Worm (Caenorhabditis elegans) whole organism, L2 larva: ENCODE data around the gene C08G9.2.
A peak's percentile ranks its signal among the peaks of the same experiment; 100 is the strongest.
"Not testable (repeated sequence)": the region's sequence is repeated elsewhere in the genome, so short reads cannot be mapped to it uniquely, and the experiment has no call there.

Experiments
- C34F6.9 ChIP-seq: fragments of 150-350 bp; optimal IDR thresholded peaks from 2 replicates; lab custom pipeline; 2014; ENCODE audit warnings: missing biosample characterization, missing genetic modification characterization
- F13H6.1 ChIP-seq: sonication (generic microtip); optimal IDR thresholded peaks from 2 replicates; lab custom pipeline; 2016; ENCODE audit warnings: missing genetic modification characterization, missing compliant biosample characterization
- R02D3.7 ChIP-seq: fragments of 150-350 bp; optimal IDR thresholded peaks from 2 replicates; lab custom pipeline; 2014; ENCODE audit warnings: missing biosample characterization, missing genetic modification characterization
- Y55F3AM.14 ChIP-seq: fragments of 200-800 bp; sonication (Bioruptor generic); optimal IDR thresholded peaks from 2 replicates; lab custom pipeline; 2018; ENCODE audit warnings: mild to moderate bottlenecking, missing genetic modification characterization, missing compliant biosample characterization
- ZK546.5 ChIP-seq: sonication (generic microtip); optimal IDR thresholded peaks from 2 replicates; lab custom pipeline; 2017; ENCODE audit warnings: missing biosample characterization, missing genetic modification characterization
- alr-1 ChIP-seq: fragments of 150-350 bp; optimal IDR thresholded peaks from 2 replicates; lab custom pipeline; 2014; ENCODE audit warnings: missing biosample characterization, missing genetic modification characterization
- aly-2 ChIP-seq: fragments of 150-350 bp; optimal IDR thresholded peaks from 2 replicates; lab custom pipeline; 2014; ENCODE audit warnings: missing biosample characterization, missing genetic modification characterization
- ama-1 ChIP-seq: fragments of 150-350 bp; optimal IDR thresholded peaks from 2 replicates; lab custom pipeline; 2018; ENCODE audit warnings: inconsistent platforms
- blmp-1 ChIP-seq: sonication (generic microtip); optimal IDR thresholded peaks from 2 replicates; lab custom pipeline; 2017; ENCODE audit warnings: missing genetic modification characterization, mild to moderate bottlenecking, missing compliant biosample characterization, antibody characterized with exemption, moderate library complexity; ENCODE audit not compliant: insufficient read depth
- ceh-16 ChIP-seq: fragments of 150-350 bp; optimal IDR thresholded peaks from 2 replicates; lab custom pipeline; 2014; ENCODE audit warnings: missing biosample characterization, missing genetic modification characterization
- ceh-82 ChIP-seq: fragments of 150-350 bp; optimal IDR thresholded peaks from 2 replicates; lab custom pipeline; 2014; ENCODE audit warnings: missing biosample characterization, missing genetic modification characterization
- crh-2 ChIP-seq: sonication (generic microtip); optimal IDR thresholded peaks from 2 replicates; lab custom pipeline; 2017; ENCODE audit warnings: missing biosample characterization, missing genetic modification characterization
- dmd-4 ChIP-seq: sonication (generic microtip); optimal IDR thresholded peaks from 2 replicates; lab custom pipeline; 2017; ENCODE audit warnings: missing biosample characterization, missing genetic modification characterization
- egl-27 ChIP-seq: sonication (generic microtip); optimal IDR thresholded peaks from 3 replicates; lab custom pipeline; 2017; ENCODE audit warnings: missing biosample characterization, missing genetic modification reagents, missing genetic modification characterization
- elt-1 ChIP-seq: fragments of 150-350 bp; optimal IDR thresholded peaks from 2 replicates; lab custom pipeline; 2014; ENCODE audit warnings: missing biosample characterization, missing genetic modification characterization
- elt-3 ChIP-seq: sonication (generic microtip); optimal IDR thresholded peaks from 2 replicates; lab custom pipeline; 2017; ENCODE audit warnings: missing biosample characterization, missing genetic modification characterization
- fos-1 ChIP-seq: fragments of 150-350 bp; optimal IDR thresholded peaks from 2 replicates; lab custom pipeline; 2014; ENCODE audit warnings: missing biosample characterization, missing genetic modification characterization
- gmeb-1 ChIP-seq: fragments of 150-350 bp; optimal IDR thresholded peaks from 2 replicates; lab custom pipeline; 2014; ENCODE audit warnings: missing biosample characterization, missing genetic modification characterization
- lin-11 ChIP-seq: fragments of 150-350 bp; sonication (generic microtip); optimal IDR thresholded peaks from 2 replicates; lab custom pipeline; 2014; ENCODE audit warnings: missing biosample characterization, missing genetic modification characterization, inconsistent platforms, mixed read lengths
- lin-13 ChIP-seq: fragments of 150-350 bp; optimal IDR thresholded peaks from 2 replicates; lab custom pipeline; 2014; ENCODE audit warnings: missing biosample characterization, missing genetic modification reagents, missing genetic modification characterization
- lin-39 ChIP-seq: fragments of 150-350 bp; optimal IDR thresholded peaks from 2 replicates; lab custom pipeline; 2014; ENCODE audit warnings: missing biosample characterization, missing genetic modification reagents, missing genetic modification characterization
- lsy-2 ChIP-seq, 2 experiments: fragments of 150-350 bp in 1 of 2; sonication (generic microtip) in 1 of 2; optimal IDR thresholded peaks; 2 replicates each; lab custom pipeline; 2014 to 2017; ENCODE audit warnings: missing biosample characterization in 2 of 2, missing genetic modification characterization in 2 of 2
- mab-5 ChIP-seq: fragments of 150-350 bp; optimal IDR thresholded peaks from 2 replicates; lab custom pipeline; 2014; ENCODE audit warnings: missing biosample characterization, missing genetic modification characterization
- mbf-1 ChIP-seq: sonication (generic microtip); optimal IDR thresholded peaks from 2 replicates; lab custom pipeline; 2017; ENCODE audit warnings: missing biosample characterization, missing genetic modification characterization
- mdl-1 ChIP-seq, 2 experiments: fragments of 150-350 bp in 1 of 2; sonication (generic microtip) in 1 of 2; optimal IDR thresholded peaks; 2 replicates each; lab custom pipeline; 2017; ENCODE audit warnings: missing biosample characterization in 2 of 2, missing genetic modification characterization in 2 of 2
- nhr-10 ChIP-seq: sonication (generic microtip); optimal IDR thresholded peaks from 2 replicates; lab custom pipeline; 2017; ENCODE audit warnings: missing biosample characterization, missing genetic modification characterization
- nhr-11 ChIP-seq: fragments of 150-350 bp; optimal IDR thresholded peaks from 2 replicates; lab custom pipeline; 2014; ENCODE audit warnings: missing biosample characterization, missing genetic modification characterization
- nhr-12 ChIP-seq: fragments of 150-350 bp; optimal IDR thresholded peaks from 2 replicates; lab custom pipeline; 2014; ENCODE audit warnings: missing biosample characterization, missing genetic modification characterization
- nhr-129 ChIP-seq: fragments of 150-350 bp; optimal IDR thresholded peaks from 2 replicates; lab custom pipeline; 2014; ENCODE audit warnings: missing biosample characterization, missing genetic modification characterization
- nhr-21 ChIP-seq: fragments of 150-350 bp; optimal IDR thresholded peaks from 2 replicates; lab custom pipeline; 2014; ENCODE audit warnings: missing biosample characterization, missing genetic modification characterization
- nhr-23 ChIP-seq: fragments of 150-350 bp; optimal IDR thresholded peaks from 2 replicates; lab custom pipeline; 2014; ENCODE audit warnings: missing biosample characterization, missing genetic modification reagents, missing genetic modification characterization
- nhr-237 ChIP-seq: fragments of 150-350 bp; optimal IDR thresholded peaks from 2 replicates; lab custom pipeline; 2014; ENCODE audit warnings: missing biosample characterization, missing genetic modification characterization
- nhr-25 ChIP-seq: fragments of 150-350 bp; sonication (generic microtip); optimal IDR thresholded peaks from 3 replicates; lab custom pipeline; 2014; ENCODE audit warnings: missing biosample characterization, missing genetic modification characterization
- nhr-6 ChIP-seq: fragments of 150-350 bp; optimal IDR thresholded peaks from 2 replicates; lab custom pipeline; 2014; ENCODE audit warnings: missing biosample characterization, missing genetic modification characterization
- nhr-77 ChIP-seq: fragments of 150-350 bp; optimal IDR thresholded peaks from 2 replicates; lab custom pipeline; 2014; ENCODE audit warnings: missing biosample characterization, missing genetic modification characterization
- peb-1 ChIP-seq: fragments of 150-350 bp; optimal IDR thresholded peaks from 2 replicates; lab custom pipeline; 2014; ENCODE audit warnings: missing biosample characterization, missing genetic modification characterization
- sem-4 ChIP-seq: fragments of 150-350 bp; optimal IDR thresholded peaks from 2 replicates; lab custom pipeline; 2014; ENCODE audit warnings: missing biosample characterization, missing genetic modification reagents, missing genetic modification characterization
- skn-1 ChIP-seq: sonication (generic microtip); optimal IDR thresholded peaks from 2 replicates; lab custom pipeline; 2017; ENCODE audit warnings: missing biosample characterization, missing genetic modification characterization
- sma-3 ChIP-seq: sonication (generic microtip); optimal IDR thresholded peaks from 2 replicates; lab custom pipeline; 2016; ENCODE audit warnings: missing genetic modification reagents, missing genetic modification characterization, missing compliant biosample characterization
- sma-9 ChIP-seq, 2 experiments: fragments of 150-350 bp in 1 of 2; sonication (generic microtip) in 1 of 2; optimal IDR thresholded peaks; 2 replicates each; lab custom pipeline; 2014 to 2016; ENCODE audit warnings: missing genetic modification characterization in 2 of 2, mild to moderate bottlenecking in 1 of 2, missing biosample characterization in 1 of 2, missing compliant biosample characterization in 1 of 2, missing genetic modification reagents in 1 of 2, moderate library complexity in 1 of 2
- snpc-4 ChIP-seq: fragments of 150-350 bp; optimal IDR thresholded peaks from 2 replicates; lab custom pipeline; 2014; ENCODE audit warnings: missing biosample characterization, missing genetic modification characterization
- unc-39 ChIP-seq: fragments of 150-350 bp; optimal IDR thresholded peaks from 2 replicates; lab custom pipeline; 2014; ENCODE audit warnings: missing biosample characterization, missing genetic modification characterization
- unc-55 ChIP-seq: fragments of 150-350 bp; sonication (generic microtip); optimal IDR thresholded peaks from 3 replicates; lab custom pipeline; 2014; ENCODE audit warnings: missing biosample characterization, missing genetic modification reagents, missing genetic modification characterization
- unc-62 ChIP-seq: fragments of 150-350 bp; optimal IDR thresholded peaks from 2 replicates; lab custom pipeline; 2014; ENCODE audit warnings: missing biosample characterization, missing genetic modification reagents, missing genetic modification characterization
- zag-1 ChIP-seq: fragments of 150-350 bp; optimal IDR thresholded peaks from 2 replicates; lab custom pipeline; 2014; ENCODE audit warnings: missing biosample characterization, missing genetic modification characterization
- ztf-1 ChIP-seq: fragments of 200-800 bp; sonication (Bioruptor generic); conservative IDR thresholded peaks from 2 replicates; pipeline ENCODE4 v1.3.6; 2022; ENCODE audit warnings: missing genetic modification characterization, missing compliant biosample characterization
- ztf-11 ChIP-seq: sonication (generic microtip); optimal IDR thresholded peaks from 2 replicates; lab custom pipeline; 2017; ENCODE audit warnings: missing biosample characterization, missing genetic modification characterization
- ztf-4 ChIP-seq: fragments of 150-350 bp; optimal IDR thresholded peaks from 2 replicates; lab custom pipeline; 2014; ENCODE audit warnings: missing biosample characterization, missing genetic modification characterization

Gene C08G9.2

DNA sequence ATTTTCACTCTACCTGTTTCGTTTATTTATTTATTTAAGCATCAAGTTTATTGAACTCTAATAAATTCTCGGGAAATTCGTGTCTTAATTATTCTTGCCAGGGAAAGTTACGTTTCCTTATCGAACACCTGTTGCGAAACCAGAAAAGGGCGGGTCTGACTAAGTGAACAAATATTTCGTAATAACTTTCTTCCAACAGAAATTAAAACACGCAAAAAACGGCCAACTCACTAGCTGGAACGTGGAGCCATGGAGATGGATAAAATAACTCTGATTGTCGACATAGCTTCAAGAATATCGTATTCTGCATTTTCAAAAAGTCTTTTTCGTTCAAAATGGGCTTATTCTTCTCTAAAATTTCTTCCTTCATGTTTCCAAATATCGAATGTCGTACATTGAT lies 38.2 kb downstream of the C08G9.2 start, which contains the start of gene warf-1:
TSS of gene warf-1 (plus strand) at position 209 of the 400 bp plus-strand sequence.
- TF ChIP-seq nhr-23, skn-1, lin-11 (tag; lab: Kevin White, UChicago): not testable (repeated sequence)
- TF ChIP-seq, all 48 proteins: peak for 0; not testable (repeated sequence) for 48

ce11 chrIV:7633020-7633419 lies 39.8 kb downstream of the C08G9.2 start, which contains the start of gene plp-1:
Gene plp-1 (plus strand): TSS chrIV:7633360.
- TF ChIP-seq ztf-4 (tag; lab: Kevin White, UChicago) (no peak), ceh-16 (tag; lab: Kevin White, UChicago) (no peak), nhr-23 (tag; lab: Kevin White, UChicago) (no peak), sma-3 (GFP tag; lab: Kevin White, UChicago) (no peak), ztf-11 (tag; lab: Kevin White, UChicago) (no peak), nhr-129 (tag; lab: Kevin White, UChicago) (peak; percentile 89), mab-5 (tag; lab: Kevin White, UChicago) (peak; percentile 18)

ce11 chrIV:7632535-7632934 lies 40.2 kb downstream of the C08G9.2 start, which contains the start of gene F45E4.6:
Gene F45E4.6 (minus strand): TSS chrIV:7632548.
- TF ChIP-seq nhr-237 (tag; lab: Kevin White, UChicago) (no peak), Y55F3AM.14 (GFP tag; lab: Kevin White, UChicago) (no peak), crh-2 (peak; percentile 50), mbf-1 (tag; lab: Kevin White, UChicago) (no peak), mdl-1 (tag; optimal IDR thresholded peaks at IDR 0.05; lab: Kevin White, UChicago) (no peak), sem-4 (tag; lab: Kevin White, UChicago) (peak; percentile 43), ama-1 (lab: Kevin White, UChicago) (peak; percentile 2), sma-3 (GFP tag; lab: Kevin White, UChicago) (peak; percentile 15), aly-2 (tag; lab: Kevin White, UChicago) (no peak), blmp-1 (tag; lab: Kevin White, UChicago) (no peak), unc-55 (GFP tag; lab: Kevin White, UChicago) (peak; percentile 69), dmd-4 (tag; lab: Kevin White, UChicago) (no peak), ZK546.5 (tag; lab: Kevin White, UChicago) (no peak), nhr-129 (tag; lab: Kevin White, UChicago) (no peak), fos-1 (tag; lab: Kevin White, UChicago) (no peak), nhr-21 (peak; percentile 1), nhr-77 (no peak), mab-5 (tag; lab: Kevin White, UChicago) (no peak), lin-11 (tag; lab: Kevin White, UChicago) (no peak), ztf-11 (tag; lab: Kevin White, UChicago) (no peak), lsy-2 (tag; optimal IDR thresholded peaks at IDR 0.05; lab: Kevin White, UChicago) (peak; percentile 1 to 63), lin-39 (no peak), F13H6.1 (peak; percentile 10), ztf-4 (tag; lab: Kevin White, UChicago) (no peak), sma-9 (GFP tag; optimal IDR thresholded peaks at IDR 0.05; lab: Kevin White, UChicago) (peak; percentile 33), sma-9 (tag; optimal IDR thresholded peaks at IDR 0.05; lab: Kevin White, UChicago) (no peak), peb-1 (tag; lab: Kevin White, UChicago) (no peak), C34F6.9 (tag; lab: Kevin White, UChicago) (peak; percentile 73), zag-1 (tag; lab: Kevin White, UChicago) (no peak), skn-1 (tag; lab: Kevin White, UChicago) (no peak), ceh-82 (tag; lab: Kevin White, UChicago) (no peak), egl-27 (tag; lab: Kevin White, UChicago) (no peak), nhr-23 (tag; lab: Kevin White, UChicago) (no peak), ceh-16 (tag; lab: Kevin White, UChicago) (no peak), elt-3 (tag; lab: Kevin White, UChicago) (no peak), R02D3.7 (tag; lab: Kevin White, UChicago) (no peak), ztf-1 (GFP tag; lab: Robert Waterston, UW) (no peak), elt-1 (tag; lab: Kevin White, UChicago) (no peak), nhr-12 (tag; lab: Kevin White, UChicago) (no peak), snpc-4 (tag; lab: Kevin White, UChicago) (peak; percentile 17), lin-13 (GFP tag; lab: Kevin White, UChicago) (peak; percentile 38), nhr-25 (tag; lab: Kevin White, UChicago) (no peak), unc-62 (GFP tag; lab: Kevin White, UChicago) (no peak), gmeb-1 (tag; lab: Kevin White, UChicago) (peak; percentile 86), alr-1 (no peak), unc-39 (no peak), nhr-11 (tag; lab: Kevin White, UChicago) (no peak), nhr-10 (tag; lab: Kevin White, UChicago) (no peak), nhr-6 (no peak)
